Worm (Caenorhabditis elegans) whole organism, young adult: ENCODE data around the gene akt-2.
A peak's percentile ranks its signal among the peaks of the same experiment; 100 is the strongest.

Experiments used
- B0035.1 ChIP-seq: sonication (generic microtip); optimal IDR thresholded peaks from 2 replicates; lab custom pipeline; 2016; ENCODE audit warnings: missing genetic modification characterization, mild to moderate bottlenecking, missing compliant biosample characterization, missing genotype, missing genetic modification reagents
- B0261.1 ChIP-seq: sonication (generic microtip); optimal IDR thresholded peaks from 2 replicates; lab custom pipeline; 2016; ENCODE audit warnings: mild to moderate bottlenecking, missing genetic modification characterization, moderate library complexity, missing compliant biosample characterization
- D2030.7 ChIP-seq: fragments of 200-800 bp; sonication (Bioruptor generic); IDR thresholded peaks from 2 replicates; pipeline ENCODE4 v1.3.6; 2022; ENCODE audit warnings: missing genetic modification reagents, missing genetic modification characterization, missing compliant biosample characterization
- K12H6.12 ChIP-seq: fragments of 200-800 bp; sonication (Bioruptor generic); optimal IDR thresholded peaks from 2 replicates; lab custom pipeline; 2018; ENCODE audit warnings: mild to moderate bottlenecking, missing genetic modification characterization, missing compliant biosample characterization
- T07F8.4 ChIP-seq: sonication (generic microtip); optimal IDR thresholded peaks from 2 replicates; lab custom pipeline; 2016; ENCODE audit warnings: mild to moderate bottlenecking, missing genetic modification characterization, moderate library complexity, missing compliant biosample characterization
- Y53G8AR.9 ChIP-seq: fragments of 200-800 bp; sonication (Bioruptor generic); conservative IDR thresholded peaks from 2 replicates; pipeline ENCODE4 v1.3.6; 2022; ENCODE audit warnings: missing genetic modification reagents, missing genetic modification characterization, missing compliant biosample characterization
- Y67H2A.10 ChIP-seq: fragments of 200-800 bp; sonication (Bioruptor generic); conservative IDR thresholded peaks from 2 replicates; pipeline ENCODE4 v1.3.6; 2022; ENCODE audit warnings: missing genetic modification reagents, missing genetic modification characterization, missing compliant biosample characterization
- akir-1 ChIP-seq: fragments of 200-800 bp; sonication (Bioruptor generic); optimal IDR thresholded peaks from 2 replicates; lab custom pipeline; 2018; ENCODE audit warnings: mild to moderate bottlenecking, missing genetic modification characterization, moderate library complexity, missing compliant biosample characterization
- aptf-3 ChIP-seq: fragments of 200-800 bp; sonication (Bioruptor generic); IDR thresholded peaks from 2 replicates; pipeline ENCODE4 v1.3.6; 2022; ENCODE audit warnings: missing genetic modification characterization, missing compliant biosample characterization
- attf-6 ChIP-seq: fragments of 200-800 bp; sonication (Bioruptor generic); IDR thresholded peaks from 2 replicates; pipeline ENCODE4 v1.3.6; 2022; ENCODE audit warnings: missing genetic modification reagents, missing genetic modification characterization, missing compliant biosample characterization
- cebp-2 ChIP-seq: fragments of 200-800 bp; sonication (Bioruptor generic); IDR thresholded peaks from 2 replicates; pipeline ENCODE4 v1.3.6; 2022; ENCODE audit warnings: missing genetic modification characterization, missing compliant biosample characterization
- ceh-40 ChIP-seq: fragments of 200-800 bp; sonication (Bioruptor generic); IDR thresholded peaks from 2 replicates; pipeline ENCODE4 v1.3.6; 2022; ENCODE audit warnings: missing genetic modification characterization, missing compliant biosample characterization
- ceh-79 ChIP-seq: sonication (generic microtip); optimal IDR thresholded peaks from 2 replicates; lab custom pipeline; 2017; ENCODE audit warnings: mild to moderate bottlenecking, missing genetic modification characterization, missing compliant biosample characterization
- chd-7 ChIP-seq: sonication (generic microtip); optimal IDR thresholded peaks from 2 replicates; lab custom pipeline; 2016; ENCODE audit warnings: mild to moderate bottlenecking, missing genetic modification characterization, moderate library complexity, missing compliant biosample characterization
- egl-18 ChIP-seq: fragments of 200-800 bp; sonication (Bioruptor generic); IDR thresholded peaks from 2 replicates; pipeline ENCODE4 v1.3.6; 2022; ENCODE audit warnings: missing genetic modification reagents, missing genetic modification characterization, missing compliant biosample characterization
- egl-44 ChIP-seq: fragments of 200-800 bp; sonication (Bioruptor generic); IDR thresholded peaks from 2 replicates; pipeline ENCODE4 v1.3.6; 2022; ENCODE audit warnings: missing genetic modification reagents, missing genetic modification characterization, missing compliant biosample characterization
- egrh-3 ChIP-seq: fragments of 200-800 bp; sonication (Bioruptor generic); IDR thresholded peaks from 2 replicates; pipeline ENCODE4 v1.3.6; 2022; ENCODE audit warnings: missing genetic modification reagents, missing genetic modification characterization, missing compliant biosample characterization
- him-1 ChIP-seq: sonication (generic microtip); optimal IDR thresholded peaks from 2 replicates; lab custom pipeline; 2016; ENCODE audit warnings: missing genotype, missing genetic modification reagents, missing genetic modification characterization, missing compliant biosample characterization
- hlh-12 ChIP-seq: sonication (generic microtip); optimal IDR thresholded peaks from 2 replicates; lab custom pipeline; 2016; ENCODE audit warnings: missing genetic modification characterization, missing compliant biosample characterization
- hmg-20 ChIP-seq: fragments of 200-800 bp; sonication (Bioruptor generic); IDR thresholded peaks from 2 replicates; pipeline ENCODE4 v1.3.6; 2022; ENCODE audit warnings: missing genetic modification reagents, missing genetic modification characterization, missing compliant biosample characterization
- hsf-1 ChIP-seq: fragments of 200-800 bp; sonication (Bioruptor generic); IDR thresholded peaks from 2 replicates; pipeline ENCODE4 v1.3.6; 2022; ENCODE audit warnings: missing genetic modification reagents, missing genetic modification characterization, missing compliant biosample characterization
- let-607 ChIP-seq, 2 experiments: fragments of 200-800 bp in 1 of 2; sonication (Bioruptor generic) in 1 of 2; sonication (generic microtip) in 1 of 2; optimal IDR thresholded peaks; 2 replicates each; lab custom pipeline; 2016 to 2018; ENCODE audit warnings: mild to moderate bottlenecking in 2 of 2, missing compliant biosample characterization in 2 of 2, missing genetic modification characterization in 2 of 2, moderate library complexity in 2 of 2, missing genotype in 1 of 2
- lin-35 ChIP-seq, 3 experiments: fragments of 150-350 bp in 2 of 3; sonication (generic microtip) in 1 of 3; optimal IDR thresholded peaks; 2 replicates each; lab custom pipeline; 2014 to 2018; ENCODE audit warnings: missing biosample characterization in 3 of 3, missing genetic modification characterization in 3 of 3, missing genetic modification reagents in 3 of 3
- lin-40 ChIP-seq: sonication (generic microtip); optimal IDR thresholded peaks from 2 replicates; lab custom pipeline; 2016; ENCODE audit warnings: missing genetic modification characterization, mild to moderate bottlenecking, missing compliant biosample characterization, missing genotype, missing genetic modification reagents
- lsl-1 ChIP-seq: fragments of 200-800 bp; sonication (Bioruptor generic); optimal IDR thresholded peaks from 2 replicates; lab custom pipeline; 2018; ENCODE audit warnings: mild to moderate bottlenecking, missing genetic modification characterization, moderate library complexity, missing compliant biosample characterization
- madf-10 ChIP-seq: sonication (generic microtip); optimal IDR thresholded peaks from 2 replicates; lab custom pipeline; 2016; ENCODE audit warnings: mild to moderate bottlenecking, missing genetic modification characterization, missing compliant biosample characterization
- mxl-1 ChIP-seq: sonication (generic microtip); optimal IDR thresholded peaks from 2 replicates; lab custom pipeline; 2016; ENCODE audit warnings: missing genetic modification characterization, missing compliant biosample characterization
- nfya-1 ChIP-seq: sonication (generic microtip); optimal IDR thresholded peaks from 2 replicates; lab custom pipeline; 2017; ENCODE audit warnings: antibody characterized with exemption, missing compliant biosample characterization, missing genetic modification characterization, borderline replicate concordance; ENCODE audit not compliant: insufficient read depth
- nfyb-1 ChIP-seq: fragments of 200-800 bp; sonication (Bioruptor generic); IDR thresholded peaks from 2 replicates; pipeline ENCODE4 v1.3.6; 2022; ENCODE audit warnings: missing genetic modification reagents, missing genetic modification characterization, missing compliant biosample characterization
- nhr-27 ChIP-seq: fragments of 200-800 bp; sonication (Bioruptor generic); optimal IDR thresholded peaks from 2 replicates; lab custom pipeline; 2018; ENCODE audit warnings: mild to moderate bottlenecking, missing genetic modification characterization, moderate library complexity, missing compliant biosample characterization
- nhr-90 ChIP-seq: sonication (generic microtip); optimal IDR thresholded peaks from 2 replicates; lab custom pipeline; 2016; ENCODE audit warnings: missing genotype, mild to moderate bottlenecking, missing genetic modification characterization, missing compliant biosample characterization
- pha-4 ChIP-seq: fragments of 150-350 bp; sonication (generic microtip); optimal IDR thresholded peaks from 2 replicates; lab custom pipeline; 2014; ENCODE audit warnings: missing biosample characterization, missing genetic modification reagents, missing genetic modification characterization
- rec-8 ChIP-seq, 2 experiments: sonication (generic microtip); optimal IDR thresholded peaks; 2 replicates each; lab custom pipeline; 2016; ENCODE audit warnings: mild to moderate bottlenecking in 2 of 2, missing genetic modification characterization in 2 of 2, missing genetic modification reagents in 2 of 2, missing genotype in 2 of 2, missing biosample characterization in 1 of 2, missing compliant biosample characterization in 1 of 2, moderate library complexity in 1 of 2
- rpc-1 ChIP-seq, 2 experiments: fragments of 150-350 bp in 1 of 2; sonication (generic microtip) in 1 of 2; optimal IDR thresholded peaks; 2 replicates each; lab custom pipeline; 2014 to 2018; ENCODE audit warnings: missing biosample characterization in 1 of 2, missing genetic modification characterization in 1 of 2, missing genetic modification reagents in 1 of 2, missing genotype in 1 of 2
- sea-2 ChIP-seq: fragments of 200-800 bp; sonication (Bioruptor generic); IDR thresholded peaks from 2 replicates; pipeline ENCODE4 v1.3.6; 2022; ENCODE audit warnings: missing genetic modification characterization, missing compliant biosample characterization
- snpc-4 ChIP-seq, 5 experiments: fragments of 150-350 bp in 1 of 5; sonication (generic microtip) in 4 of 5; optimal IDR thresholded peaks; 2 replicates each; lab custom pipeline; 2014 to 2018; ENCODE audit warnings: missing genetic modification characterization in 5 of 5, missing biosample characterization in 3 of 5, antibody characterized with exemption in 2 of 5, mild to moderate bottlenecking in 2 of 5, missing compliant biosample characterization in 2 of 5, missing genotype in 2 of 5, moderate library complexity in 2 of 5, missing genetic modification reagents in 1 of 5
- sptf-2 ChIP-seq: fragments of 200-800 bp; sonication (Bioruptor generic); optimal IDR thresholded peaks from 2 replicates; lab custom pipeline; 2018; ENCODE audit warnings: mild to moderate bottlenecking, missing genetic modification characterization, missing compliant biosample characterization
- xnd-1 ChIP-seq: sonication (generic microtip); optimal IDR thresholded peaks from 2 replicates; lab custom pipeline; 2016; ENCODE audit warnings: missing genotype, missing genetic modification reagents, missing genetic modification characterization, missing compliant biosample characterization
- zfh-2 ChIP-seq: fragments of 200-800 bp; sonication (Bioruptor generic); conservative IDR thresholded peaks from 2 replicates; pipeline ENCODE4 v1.3.6; 2022; ENCODE audit warnings: missing genetic modification reagents, missing genetic modification characterization, missing compliant biosample characterization
- ztf-25 ChIP-seq: fragments of 200-800 bp; sonication (Bioruptor generic); IDR thresholded peaks from 2 replicates; pipeline ENCODE4 v1.3.6; 2022; ENCODE audit warnings: missing genetic modification reagents, missing genetic modification characterization, missing compliant biosample characterization
- ztf-26 ChIP-seq: sonication (generic microtip); optimal IDR thresholded peaks from 2 replicates; lab custom pipeline; 2017; ENCODE audit warnings: missing genetic modification characterization, missing compliant biosample characterization

Gene akt-2

ce11 chrX:14108245-14108644, 39.3 kb upstream of the akt-2 start, which contains the start of gene F16B12.7:
Gene F16B12.7 (plus strand): TSS chrX:14108545.
- no peak for TF ChIP-seq hsf-1
- TF ChIP-seq cebp-2 (GFP tag; lab: Robert Waterston, UW): no peak
- no peak for TF ChIP-seq D2030.7 (GFP tag; lab: Robert Waterston, UW)
- TF ChIP-seq Y53G8AR.9 (GFP tag; lab: Robert Waterston, UW): no peak
- no peak for TF ChIP-seq pha-4 (tag; lab: Kevin White, UChicago)

ce11 chrX:14113347-14113746, 34.2 kb upstream of the akt-2 start, which contains the start of gene nhr-281:
Gene nhr-281 (minus strand): TSS chrX:14113447.
- TF ChIP-seq egrh-3 (GFP tag; lab: Robert Waterston, UW) (no peak), xnd-1 (tag; lab: Kevin White, UChicago) (no peak), akir-1 (GFP tag; lab: Kevin White, UChicago) (no peak), Y67H2A.10 (GFP tag; lab: Robert Waterston, UW) (no peak)

- 0 out of 2 replicates have a peak, but pooled peaks have one; percentile 73 for TF ChIP-seq ceh-40 (GFP tag; lab: Robert Waterston, UW)
- peak; percentile 50 for TF ChIP-seq madf-10 (tag; lab: Kevin White, UChicago)
- peak; percentile 27 for TF ChIP-seq ceh-79 (tag; lab: Kevin White, UChicago)
- peak; percentile 48 for TF ChIP-seq nhr-27 (tag; lab: Kevin White, UChicago)
- TF ChIP-seq lsl-1 (GFP tag; lab: Kevin White, UChicago): no peak
- peak; percentile 27 to 54 for TF ChIP-seq rec-8 (tag; optimal IDR thresholded peaks at IDR 0.05; lab: Kevin White, UChicago)
- no peak for TF ChIP-seq nfya-1 (tag; lab: Kevin White, UChicago)
- no peak for TF ChIP-seq sea-2 (GFP tag; lab: Robert Waterston, UW)
- TF ChIP-seq lin-40 (tag; lab: Kevin White, UChicago): peak; percentile 44
- TF ChIP-seq hmg-20 (GFP tag; lab: Robert Waterston, UW): peak; percentile 76; the same call in 1 of the 2 replicates
- peak; percentile 41 for TF ChIP-seq T07F8.4
- peak; percentile 35 for TF ChIP-seq ztf-26 (tag; lab: Kevin White, UChicago)
- TF ChIP-seq let-607 (tag; optimal IDR thresholded peaks at IDR 0.05; lab: Kevin White, UChicago): peak in 1 of 2 experiments; percentile 45
- TF ChIP-seq lin-35 (GFP tag; optimal IDR thresholded peaks at IDR 0.05; lab: Kevin White, UChicago): peak in 1 of 3 experiments; percentile 65
- TF ChIP-seq sptf-2 (GFP tag; lab: Kevin White, UChicago): no peak
- TF ChIP-seq Y67H2A.10 (GFP tag; lab: Robert Waterston, UW): no peak
- no peak for TF ChIP-seq zfh-2
- TF ChIP-seq rpc-1 (optimal IDR thresholded peaks at IDR 0.05; lab: Kevin White, UChicago): peak; percentile 84
- TF ChIP-seq rpc-1 (tag; optimal IDR thresholded peaks at IDR 0.05; lab: Kevin White, UChicago): peak; percentile 85
- peak; percentile 65 for TF ChIP-seq chd-7
- TF ChIP-seq attf-6 (GFP tag; lab: Robert Waterston, UW): 0 out of 2 replicates have a peak, but pooled peaks have one; percentile 45
- peak; percentile 49 for TF ChIP-seq B0035.1
- TF ChIP-seq egl-44 (GFP tag; lab: Robert Waterston, UW): 0 out of 2 replicates have a peak, but pooled peaks have one; percentile 57
- TF ChIP-seq ztf-25 (GFP tag; lab: Robert Waterston, UW): 0 out of 2 replicates have a peak, but pooled peaks have one; percentile 65
- TF ChIP-seq nhr-90 (tag; lab: Kevin White, UChicago): peak; percentile 66
- TF ChIP-seq mxl-1: peak; percentile 58
- TF ChIP-seq him-1: peak; percentile 82
- peak; percentile 74; the same call in 1 of the 2 replicates for TF ChIP-seq nfyb-1 (GFP tag; lab: Robert Waterston, UW)
- TF ChIP-seq K12H6.12 (tag; lab: Kevin White, UChicago): peak; percentile 21
- 0 out of 2 replicates have a peak, but pooled peaks have one; percentile 10 for TF ChIP-seq egl-18
- peak; percentile 73; the same call in 1 of the 2 replicates for TF ChIP-seq aptf-3 (GFP tag; lab: Robert Waterston, UW)
- TF ChIP-seq snpc-4 (GFP tag; optimal IDR thresholded peaks at IDR 0.05; lab: Kevin White, UChicago): peak; percentile 65
- peak in 2 of 4 experiments; percentile 59 to 74 for TF ChIP-seq snpc-4 (tag; optimal IDR thresholded peaks at IDR 0.05; lab: Kevin White, UChicago)
- peak; percentile 49 for TF ChIP-seq hlh-12 (tag; lab: Kevin White, UChicago)
- TF ChIP-seq B0261.1: peak; percentile 88
These were observed 31.9 kb upstream of the akt-2 start, which contains the start of gene F28H6.7 for ce11 chrX:14115480-14116161. Gene F28H6.7 (plus strand): TSS chrX:14116111.
